Worm (Caenorhabditis elegans): ENCODE data around the gene lgc-1.

lgc-1 gene

DNA sequence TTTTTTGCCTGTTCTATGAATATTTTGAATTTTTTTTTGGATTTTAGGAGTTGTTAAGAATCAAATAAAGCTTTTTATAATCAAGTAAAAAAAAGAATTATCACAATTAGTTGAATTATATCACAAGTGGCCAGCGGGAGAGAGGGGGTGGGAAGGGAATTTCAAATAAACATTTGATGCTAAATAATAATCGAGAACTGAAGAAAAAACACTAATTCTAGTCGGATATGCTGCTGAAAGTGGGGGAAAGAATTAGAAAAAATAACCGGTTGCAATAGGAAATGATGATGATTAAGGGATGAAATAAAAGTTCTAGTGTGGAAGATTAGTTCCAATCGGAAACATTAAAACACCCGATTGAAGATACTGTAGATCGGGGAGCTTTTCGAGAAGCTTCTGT lies 46.4 kb downstream of the lgc-1 start:
- TF ChIP-seq med-1 (GFP tag; optimal IDR thresholded peaks at IDR 0.05; ENCODE audit: insufficient read depth): no peak
- no peak for TF ChIP-seq klf-2 (GFP tag; conservative IDR thresholded peaks at IDR 0.05)
- TF ChIP-seq ztf-29 (GFP tag; IDR thresholded peaks at IDR 0.05): no peak
- TF ChIP-seq T22C8.4 (GFP tag; IDR thresholded peaks at IDR 0.05): no peak
- no peak for TF ChIP-seq cog-1 (tag; optimal IDR thresholded peaks at IDR 0.05)
- TF ChIP-seq ref-1 (GFP tag; conservative IDR thresholded peaks at IDR 0.05): no peak
- TF ChIP-seq flt-1 (GFP tag; IDR thresholded peaks at IDR 0.05): no peak
- no peak for TF ChIP-seq tab-1 (GFP tag; IDR thresholded peaks at IDR 0.05)
- no peak for TF ChIP-seq ztf-23 (GFP tag; IDR thresholded peaks at IDR 0.05)

DNA sequence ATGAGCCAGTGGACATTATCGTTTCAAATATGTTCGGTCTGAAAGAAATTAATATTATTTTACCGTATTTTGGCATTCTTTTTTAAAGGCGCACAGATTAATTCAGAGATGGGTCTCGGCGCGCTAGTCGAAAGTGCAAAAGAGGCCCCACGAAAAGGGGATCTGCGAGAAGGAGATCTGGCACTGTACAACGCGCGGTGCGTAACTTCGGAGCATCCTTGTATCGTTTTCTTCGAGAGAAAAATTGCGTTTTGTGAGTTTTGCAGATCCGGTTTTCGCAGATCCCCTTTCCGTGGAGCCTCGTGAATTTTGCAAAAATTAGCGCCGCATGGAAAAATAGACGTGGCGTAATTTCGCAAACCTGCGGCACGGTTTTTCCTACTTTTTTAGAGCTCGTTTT lies 46.9 kb downstream of the lgc-1 start:
- TF ChIP-seq ref-1 (GFP tag; conservative IDR thresholded peaks at IDR 0.05) (no peak), flt-1 (GFP tag; IDR thresholded peaks at IDR 0.05) (peak; percentile 70; the same call in 1 of the 2 replicates), ztf-23 (GFP tag; IDR thresholded peaks at IDR 0.05) (no peak), T22C8.4 (GFP tag; IDR thresholded peaks at IDR 0.05) (no peak)

DNA sequence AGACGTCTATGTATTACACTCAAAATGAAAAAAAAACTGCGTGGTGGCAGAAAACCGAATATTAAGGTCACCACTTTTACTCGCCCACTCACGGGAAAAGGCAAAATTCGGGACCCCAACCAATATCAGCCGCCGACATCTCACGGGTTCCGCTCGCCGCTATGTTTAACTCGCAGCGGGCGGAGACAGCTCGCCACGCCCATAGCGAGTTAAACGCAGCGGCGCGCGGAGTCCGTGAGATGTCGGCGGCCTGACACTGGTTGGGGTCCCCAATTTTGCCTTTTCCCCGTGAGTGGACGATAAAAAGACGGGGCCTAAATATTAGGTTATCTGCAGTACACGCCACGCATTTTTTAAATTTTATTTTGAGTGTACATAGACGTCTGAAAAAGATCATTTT lies 47.7 kb downstream of the lgc-1 start:
- TF ChIP-seq ztf-29 (GFP tag; IDR thresholded peaks at IDR 0.05) (no peak), klf-2 (GFP tag; conservative IDR thresholded peaks at IDR 0.05) (no peak), cog-1 (tag; optimal IDR thresholded peaks at IDR 0.05) (no peak)

DNA sequence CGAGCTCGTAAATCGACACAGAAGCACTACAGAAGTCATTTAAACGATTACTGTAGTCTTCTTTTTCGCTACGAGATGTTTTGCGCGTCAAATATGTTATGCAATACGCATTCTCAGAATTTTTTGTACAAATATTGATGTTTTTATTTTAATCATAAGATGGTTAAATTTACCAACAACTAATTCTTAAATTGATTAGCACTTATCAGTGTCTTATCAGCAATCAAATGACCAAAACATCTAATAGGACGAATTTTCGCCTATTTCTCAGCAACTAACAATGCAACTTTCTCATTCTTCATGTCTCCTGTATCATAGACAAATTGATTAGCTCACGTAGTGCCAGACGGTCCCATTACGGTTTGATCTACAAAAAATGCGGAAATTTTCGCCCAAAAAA lies 51.1 kb downstream of the lgc-1 start:
- TF ChIP-seq ztf-29 (GFP tag; IDR thresholded peaks at IDR 0.05) (no peak), flt-1 (GFP tag; IDR thresholded peaks at IDR 0.05) (no peak), cog-1 (tag; optimal IDR thresholded peaks at IDR 0.05) (no peak), ztf-23 (GFP tag; IDR thresholded peaks at IDR 0.05) (no peak), T22C8.4 (GFP tag; IDR thresholded peaks at IDR 0.05) (no peak), ref-1 (GFP tag; conservative IDR thresholded peaks at IDR 0.05) (no peak), klf-2 (GFP tag; conservative IDR thresholded peaks at IDR 0.05) (no peak), med-1 (GFP tag; optimal IDR thresholded peaks at IDR 0.05; ENCODE audit: insufficient read depth) (no peak), tab-1 (GFP tag; IDR thresholded peaks at IDR 0.05) (no peak)

DNA sequence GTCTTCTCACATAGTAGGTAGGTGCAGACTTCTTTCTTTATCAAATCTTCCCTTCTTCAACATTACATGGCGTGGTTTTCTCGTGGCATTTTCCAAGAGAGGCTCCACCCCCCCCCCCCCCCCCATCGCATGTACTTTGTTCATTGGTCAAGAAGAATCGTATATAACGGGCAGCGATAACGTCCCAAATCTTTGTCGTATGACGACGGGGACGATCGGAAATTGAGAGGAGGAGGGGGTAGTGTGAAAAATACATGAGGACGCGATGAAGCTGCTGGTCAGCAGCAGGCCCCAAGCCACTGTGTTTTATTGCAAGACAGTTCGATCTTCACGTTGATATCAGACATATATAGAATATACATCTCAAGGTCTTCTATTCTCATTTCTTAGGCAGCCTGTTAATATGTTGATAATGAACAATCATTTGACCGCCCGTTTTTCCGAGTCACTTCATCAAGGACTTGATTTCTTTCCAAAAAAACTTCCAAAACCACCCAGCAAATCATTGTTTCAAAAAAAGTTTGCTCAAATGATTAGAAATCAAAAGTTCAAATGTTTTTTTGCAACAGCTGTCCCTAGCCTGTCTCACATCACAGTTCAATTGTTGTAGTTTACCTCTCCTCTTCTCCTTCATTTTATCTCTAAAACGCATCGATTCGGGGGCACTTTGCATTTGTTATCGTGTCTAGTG lies 51.8 kb downstream of the lgc-1 start:
- TF ChIP-seq T22C8.4 (GFP tag; IDR thresholded peaks at IDR 0.05): no peak
- no peak for TF ChIP-seq med-1 (GFP tag; optimal IDR thresholded peaks at IDR 0.05; ENCODE audit: insufficient read depth)
- TF ChIP-seq tab-1 (GFP tag; IDR thresholded peaks at IDR 0.05): no peak
- TF ChIP-seq ztf-23 (GFP tag; IDR thresholded peaks at IDR 0.05): no peak
- no peak for TF ChIP-seq cog-1 (tag; optimal IDR thresholded peaks at IDR 0.05)
- no peak for TF ChIP-seq ztf-29 (GFP tag; IDR thresholded peaks at IDR 0.05)
- no peak for TF ChIP-seq ref-1 (GFP tag; conservative IDR thresholded peaks at IDR 0.05)
- no peak for TF ChIP-seq flt-1 (GFP tag; IDR thresholded peaks at IDR 0.05)
- no peak for TF ChIP-seq klf-2 (GFP tag; conservative IDR thresholded peaks at IDR 0.05)

DNA sequence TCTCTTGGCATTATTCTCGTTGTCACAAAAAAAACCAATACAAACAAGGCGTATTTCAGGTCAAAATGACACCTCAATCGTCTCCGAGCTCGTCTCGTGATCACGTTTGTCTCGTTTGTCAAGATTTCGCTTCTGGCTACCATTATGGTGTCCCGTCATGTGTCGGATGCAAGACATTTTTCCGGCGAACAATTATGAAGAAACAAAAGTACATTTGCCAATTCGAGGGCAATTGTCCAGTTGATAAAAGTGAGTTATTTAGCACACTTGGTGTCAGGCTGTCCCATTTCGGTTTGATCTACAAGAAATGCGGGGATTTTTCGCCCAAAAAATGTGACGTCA lies 52.3 kb downstream of the lgc-1 start, which contains the start of gene nhr-114:
Gene nhr-114 (plus strand): TSS at position 59 of the 342 bp plus-strand sequence.
- TF ChIP-seq flt-1 (GFP tag; IDR thresholded peaks at IDR 0.05): no peak
- TF ChIP-seq ztf-23 (GFP tag; IDR thresholded peaks at IDR 0.05): no peak
- TF ChIP-seq T22C8.4 (GFP tag; IDR thresholded peaks at IDR 0.05): no peak
- no peak for TF ChIP-seq klf-2 (GFP tag; conservative IDR thresholded peaks at IDR 0.05)
- TF ChIP-seq ztf-29 (GFP tag; IDR thresholded peaks at IDR 0.05): no peak
- no peak for TF ChIP-seq ref-1 (GFP tag; conservative IDR thresholded peaks at IDR 0.05)
- TF ChIP-seq tab-1 (GFP tag; IDR thresholded peaks at IDR 0.05): no peak
- no peak for TF ChIP-seq cog-1 (tag; optimal IDR thresholded peaks at IDR 0.05)
- no peak for TF ChIP-seq med-1 (GFP tag; optimal IDR thresholded peaks at IDR 0.05; ENCODE audit: insufficient read depth)

Measured in whole organism, midembryonic.